Worm (Caenorhabditis elegans) whole organism, midembryonic: ENCODE measurements around the gene F41H10.2.

Experiments
- T22C8.4 ChIP-seq: fragments of 200-800 bp; sonication (Bioruptor generic); IDR thresholded peaks from 2 replicates; pipeline ENCODE4 v1.3.6; 2022; ENCODE audit warnings: missing genetic modification characterization, missing compliant biosample characterization
- cog-1 ChIP-seq: sonication (generic microtip); optimal IDR thresholded peaks from 2 replicates; lab custom pipeline; 2016; ENCODE audit warnings: missing genetic modification characterization, missing compliant biosample characterization
- flt-1 ChIP-seq: fragments of 200-800 bp; sonication (Bioruptor generic); IDR thresholded peaks from 2 replicates; pipeline ENCODE4 v1.3.6; 2022; ENCODE audit warnings: missing genetic modification characterization, missing compliant biosample characterization
- klf-2 ChIP-seq: fragments of 200-800 bp; sonication (Bioruptor generic); conservative IDR thresholded peaks from 2 replicates; pipeline ENCODE4 v1.3.6; 2022; ENCODE audit warnings: missing genetic modification reagents, missing genetic modification characterization, missing compliant biosample characterization
- med-1 ChIP-seq: sonication (generic microtip); optimal IDR thresholded peaks from 2 replicates; lab custom pipeline; 2017; ENCODE audit warnings: missing genetic modification characterization, mild to moderate bottlenecking, missing compliant biosample characterization, antibody characterized with exemption, missing genetic modification reagents; ENCODE audit not compliant: insufficient read depth
- ref-1 ChIP-seq: fragments of 200-800 bp; sonication (Bioruptor generic); conservative IDR thresholded peaks from 2 replicates; pipeline ENCODE4 v1.3.6; 2022; ENCODE audit warnings: missing genetic modification reagents, missing genetic modification characterization, missing compliant biosample characterization
- tab-1 ChIP-seq: fragments of 200-800 bp; sonication (Bioruptor generic); IDR thresholded peaks from 2 replicates; pipeline ENCODE4 v1.3.6; 2022; ENCODE audit warnings: missing genetic modification characterization, missing compliant biosample characterization
- ztf-23 ChIP-seq: fragments of 200-800 bp; sonication (Bioruptor generic); IDR thresholded peaks from 2 replicates; pipeline ENCODE4 v1.3.6; 2022; ENCODE audit warnings: missing genetic modification reagents, missing genetic modification characterization, missing compliant biosample characterization
- ztf-29 ChIP-seq: fragments of 200-800 bp; sonication (Bioruptor generic); IDR thresholded peaks from 2 replicates; pipeline ENCODE4 v1.3.6; 2022; ENCODE audit warnings: missing genetic modification reagents, missing genetic modification characterization, missing compliant biosample characterization

ce11 chrIV:5396769-5397168 lies 15.3 kb downstream of the F41H10.2 start, which contains the start of gene ZK616.3:
- TF ChIP-seq ref-1 (GFP tag; lab: Robert Waterston, UW) (no peak), flt-1 (no peak), T22C8.4 (GFP tag; lab: Robert Waterston, UW) (no peak), klf-2 (GFP tag; lab: Robert Waterston, UW) (no peak), ztf-29 (GFP tag; lab: Robert Waterston, UW) (no peak), med-1 (no peak), cog-1 (no peak), ztf-23 (GFP tag; lab: Robert Waterston, UW) (no peak), tab-1 (GFP tag; lab: Robert Waterston, UW) (no peak)
